Worm (Caenorhabditis elegans): ENCODE measurements around the gene Y45F10D.14.

Y45F10D.14 gene

DNA sequence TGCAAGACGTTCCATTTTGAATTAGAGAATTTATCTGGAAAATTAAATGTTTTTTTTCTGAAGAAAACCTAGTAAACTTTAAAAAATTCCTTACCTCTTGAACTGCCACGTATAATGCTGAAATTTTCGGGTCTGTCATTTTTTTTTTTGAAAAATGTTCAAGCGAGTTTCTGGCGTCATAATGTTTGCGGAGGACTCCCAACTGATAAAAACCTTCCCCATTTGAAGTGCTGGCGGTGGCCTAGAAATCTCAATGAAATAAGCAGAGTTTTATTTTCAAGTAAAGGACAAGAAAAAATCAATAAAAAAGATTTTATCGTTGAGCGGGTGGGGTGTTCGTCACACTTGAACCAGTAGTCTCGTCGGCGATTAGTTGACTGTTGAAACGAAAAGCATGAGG, 20.9 kb downstream of the Y45F10D.14 start, which contains the start of gene icap-1:
TSS of gene icap-1 (minus strand) at position 272 of the 400 bp plus-strand sequence.
- no peak for TF ChIP-seq ztf-29 (GFP tag; IDR thresholded peaks at IDR 0.05)
- no peak for TF ChIP-seq klf-2 (GFP tag; conservative IDR thresholded peaks at IDR 0.05)
- no peak for TF ChIP-seq ztf-23 (GFP tag; IDR thresholded peaks at IDR 0.05)
- no peak for TF ChIP-seq flt-1 (GFP tag; IDR thresholded peaks at IDR 0.05)
- no peak for TF ChIP-seq tab-1 (GFP tag; IDR thresholded peaks at IDR 0.05)
- no peak for TF ChIP-seq med-1 (GFP tag; optimal IDR thresholded peaks at IDR 0.05; ENCODE audit: insufficient read depth)
- TF ChIP-seq T22C8.4 (GFP tag; IDR thresholded peaks at IDR 0.05) = no peak

DNA sequence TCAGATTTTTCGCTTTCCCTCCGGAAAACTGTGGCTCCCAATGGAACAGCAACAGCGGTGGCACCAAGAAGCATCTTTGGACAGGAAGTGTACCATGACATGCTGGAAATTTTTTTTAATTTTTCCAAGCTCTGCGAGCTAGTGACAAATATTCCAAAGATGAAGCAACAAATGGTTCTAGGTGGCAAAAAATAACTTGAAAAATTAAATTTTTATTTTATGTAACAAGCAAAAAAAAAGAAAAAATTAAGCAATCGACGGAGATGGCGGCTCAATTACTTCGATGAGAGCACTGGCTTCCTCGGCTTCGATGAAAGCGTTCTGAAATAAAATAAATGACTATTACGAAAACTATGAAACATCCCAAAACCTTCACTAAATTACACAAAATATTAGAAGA, 22.1 kb downstream of the Y45F10D.14 start, which contains the start of gene lact-9:
TSS of gene lact-9 (minus strand) at position 101 of the 400 bp plus-strand sequence.
- TF ChIP-seq klf-2 (GFP tag; conservative IDR thresholded peaks at IDR 0.05) = no peak
- TF ChIP-seq cog-1 (tag; optimal IDR thresholded peaks at IDR 0.05) = no peak
- no peak for TF ChIP-seq ztf-29 (GFP tag; IDR thresholded peaks at IDR 0.05)
- no peak for TF ChIP-seq med-1 (GFP tag; optimal IDR thresholded peaks at IDR 0.05; ENCODE audit: insufficient read depth)
- no peak for TF ChIP-seq tab-1 (GFP tag; IDR thresholded peaks at IDR 0.05)
- no peak for TF ChIP-seq ref-1 (GFP tag; conservative IDR thresholded peaks at IDR 0.05)
- TF ChIP-seq flt-1 (GFP tag; IDR thresholded peaks at IDR 0.05) = no peak
- no peak for TF ChIP-seq T22C8.4 (GFP tag; IDR thresholded peaks at IDR 0.05)
- no peak for TF ChIP-seq ztf-23 (GFP tag; IDR thresholded peaks at IDR 0.05)

DNA sequence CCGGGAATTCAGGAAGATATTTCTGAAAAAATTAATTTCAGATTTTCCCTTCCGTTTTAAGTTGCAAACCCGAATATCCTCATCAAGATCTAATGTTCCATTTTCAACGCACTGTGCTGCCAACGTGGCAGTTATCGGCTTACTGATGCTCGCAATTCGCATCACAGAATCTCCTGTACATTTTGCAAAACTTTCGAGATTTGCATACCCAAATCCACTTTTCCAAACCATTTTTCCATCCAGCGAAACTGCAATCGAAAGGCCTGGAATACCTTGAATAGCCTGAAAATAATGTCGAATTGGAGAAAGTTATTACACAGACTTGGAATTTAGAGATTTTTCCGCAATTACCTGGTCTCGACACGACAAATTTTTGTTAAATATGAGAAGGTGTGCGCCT, 22.9 kb downstream of the Y45F10D.14 start:
- no peak for TF ChIP-seq T22C8.4 (GFP tag; IDR thresholded peaks at IDR 0.05)
- TF ChIP-seq ztf-29 (GFP tag; IDR thresholded peaks at IDR 0.05) = no peak
- TF ChIP-seq flt-1 (GFP tag; IDR thresholded peaks at IDR 0.05) = no peak
- TF ChIP-seq cog-1 (tag; optimal IDR thresholded peaks at IDR 0.05) = no peak
- TF ChIP-seq ztf-23 (GFP tag; IDR thresholded peaks at IDR 0.05) = no peak
- no peak for TF ChIP-seq klf-2 (GFP tag; conservative IDR thresholded peaks at IDR 0.05)
- no peak for TF ChIP-seq med-1 (GFP tag; optimal IDR thresholded peaks at IDR 0.05; ENCODE audit: insufficient read depth)

ce11 chrIV:13783237-13784012, 24.2 kb downstream of the Y45F10D.14 start, which contains the start of gene iscu-1:
TSS of gene iscu-1 (plus strand) at chrIV:13783962.
- TF ChIP-seq ztf-29 (GFP tag; IDR thresholded peaks at IDR 0.05) = peak; percentile 73; the same call in 1 of the 2 replicates
- no peak for TF ChIP-seq ztf-23 (GFP tag; IDR thresholded peaks at IDR 0.05)

ce11 chrIV:13782319-13782718, 25.3 kb downstream of the Y45F10D.14 start:
- TF ChIP-seq ztf-23 (GFP tag; IDR thresholded peaks at IDR 0.05) (no peak), ztf-29 (GFP tag; IDR thresholded peaks at IDR 0.05) (no peak), med-1 (GFP tag; optimal IDR thresholded peaks at IDR 0.05; ENCODE audit: insufficient read depth) (no peak), cog-1 (tag; optimal IDR thresholded peaks at IDR 0.05) (no peak), T22C8.4 (GFP tag; IDR thresholded peaks at IDR 0.05) (no peak), tab-1 (GFP tag; IDR thresholded peaks at IDR 0.05) (no peak), klf-2 (GFP tag; conservative IDR thresholded peaks at IDR 0.05) (no peak), ref-1 (GFP tag; conservative IDR thresholded peaks at IDR 0.05) (no peak), flt-1 (GFP tag; IDR thresholded peaks at IDR 0.05) (no peak)

- TF ChIP-seq cog-1 (tag; optimal IDR thresholded peaks at IDR 0.05) (no peak), med-1 (GFP tag; optimal IDR thresholded peaks at IDR 0.05; ENCODE audit: insufficient read depth) (no peak), ztf-23 (GFP tag; IDR thresholded peaks at IDR 0.05) (no peak), tab-1 (GFP tag; IDR thresholded peaks at IDR 0.05) (no peak), ref-1 (GFP tag; conservative IDR thresholded peaks at IDR 0.05) (no peak), T22C8.4 (GFP tag; IDR thresholded peaks at IDR 0.05) (no peak), klf-2 (GFP tag; conservative IDR thresholded peaks at IDR 0.05) (no peak), flt-1 (GFP tag; IDR thresholded peaks at IDR 0.05) (no peak)
Measured at ce11 chrIV:13778710-13779109, 28.9 kb downstream of the Y45F10D.14 start, which contains the start of gene gly-10. TSS of gene gly-10 (plus strand) at chrIV:13779096.

DNA sequence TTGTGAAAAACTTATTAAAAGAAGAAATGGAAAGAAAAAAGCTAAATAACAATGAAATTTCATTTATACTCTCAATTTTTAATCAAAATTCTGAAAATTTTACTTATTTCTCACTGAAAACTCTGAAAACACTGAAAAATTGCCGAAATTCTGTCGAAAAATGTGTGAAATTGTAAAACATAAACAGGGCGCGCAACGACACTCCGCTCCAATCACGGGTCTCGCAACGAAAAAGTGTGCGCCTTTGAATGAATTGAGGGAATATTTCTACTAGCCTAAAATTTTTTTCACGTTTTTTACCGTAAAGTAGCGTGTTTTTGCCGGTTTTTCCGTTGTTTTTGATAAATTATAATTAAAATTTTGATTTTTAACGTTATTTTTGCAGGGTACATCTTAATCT, 30.1 kb downstream of the Y45F10D.14 start, which contains the start of gene rpl-18:
TSS of gene rpl-18 (plus strand) at position 386 of the 400 bp plus-strand sequence.
- no peak for TF ChIP-seq klf-2 (GFP tag; conservative IDR thresholded peaks at IDR 0.05)
- TF ChIP-seq med-1 (GFP tag; optimal IDR thresholded peaks at IDR 0.05; ENCODE audit: insufficient read depth) = no peak
- no peak for TF ChIP-seq cog-1 (tag; optimal IDR thresholded peaks at IDR 0.05)
- TF ChIP-seq tab-1 (GFP tag; IDR thresholded peaks at IDR 0.05) = no peak
- TF ChIP-seq flt-1 (GFP tag; IDR thresholded peaks at IDR 0.05) = no peak
- no peak for TF ChIP-seq ztf-23 (GFP tag; IDR thresholded peaks at IDR 0.05)
- no peak for TF ChIP-seq ref-1 (GFP tag; conservative IDR thresholded peaks at IDR 0.05)

ce11 chrIV:13776745-13777144, 30.9 kb downstream of the Y45F10D.14 start:
- TF ChIP-seq med-1 (GFP tag; optimal IDR thresholded peaks at IDR 0.05; ENCODE audit: insufficient read depth) = no peak
- TF ChIP-seq ztf-29 (GFP tag; IDR thresholded peaks at IDR 0.05) = no peak
- no peak for TF ChIP-seq T22C8.4 (GFP tag; IDR thresholded peaks at IDR 0.05)
- no peak for TF ChIP-seq ref-1 (GFP tag; conservative IDR thresholded peaks at IDR 0.05)
- TF ChIP-seq flt-1 (GFP tag; IDR thresholded peaks at IDR 0.05) = no peak

DNA sequence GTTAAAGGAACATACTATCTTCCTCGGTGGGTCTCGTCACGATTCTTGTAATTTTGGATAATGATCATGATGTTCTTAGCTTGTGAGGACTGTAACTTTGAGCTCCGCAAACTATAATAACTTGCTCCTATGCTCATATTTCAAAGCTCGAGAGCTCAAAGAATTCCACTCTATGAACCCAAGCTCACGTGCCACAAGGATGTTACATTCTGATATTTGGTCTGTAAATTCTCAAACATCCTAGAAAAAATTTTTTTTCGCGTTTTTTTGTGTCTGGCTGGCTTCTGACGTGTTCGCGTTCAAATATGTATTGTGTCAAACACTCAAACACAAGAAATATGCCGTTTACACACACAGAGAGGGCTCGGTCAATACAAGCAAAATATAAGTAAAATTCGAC, 31.5 kb downstream of the Y45F10D.14 start, which contains the start of gene Y45F10D.16:
TSS of gene Y45F10D.16 (plus strand) at position 301 of the 400 bp plus-strand sequence.
- no peak for TF ChIP-seq flt-1 (GFP tag; IDR thresholded peaks at IDR 0.05)
- TF ChIP-seq med-1 (GFP tag; optimal IDR thresholded peaks at IDR 0.05; ENCODE audit: insufficient read depth) = no peak
- TF ChIP-seq ztf-29 (GFP tag; IDR thresholded peaks at IDR 0.05) = no peak
- TF ChIP-seq cog-1 (tag; optimal IDR thresholded peaks at IDR 0.05) = no peak
- TF ChIP-seq ztf-23 (GFP tag; IDR thresholded peaks at IDR 0.05) = no peak
- no peak for TF ChIP-seq ref-1 (GFP tag; conservative IDR thresholded peaks at IDR 0.05)
- no peak for TF ChIP-seq klf-2 (GFP tag; conservative IDR thresholded peaks at IDR 0.05)
- TF ChIP-seq tab-1 (GFP tag; IDR thresholded peaks at IDR 0.05) = no peak
- no peak for TF ChIP-seq T22C8.4 (GFP tag; IDR thresholded peaks at IDR 0.05)

DNA sequence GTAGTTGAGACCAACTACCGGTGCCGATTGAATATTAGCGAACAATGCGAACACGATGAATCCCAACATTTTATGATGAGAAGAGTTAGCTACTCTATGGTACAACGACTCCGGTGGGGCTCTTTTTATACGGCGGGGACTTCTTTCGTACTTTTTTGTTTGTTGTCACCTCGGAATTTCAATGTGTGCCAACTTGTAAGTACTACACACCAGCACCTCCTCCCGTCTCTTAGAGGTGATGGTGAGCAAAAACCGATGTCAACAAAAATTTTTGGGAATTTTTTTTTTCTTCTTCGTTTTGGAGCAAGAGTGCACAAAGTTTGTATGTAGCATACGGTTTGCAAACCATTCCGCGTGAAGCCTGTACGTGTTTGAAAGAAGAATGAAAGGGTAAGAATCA, 33.0 kb downstream of the Y45F10D.14 start, which contains the start of gene Y45F10D.2:
TSS of gene Y45F10D.2 (minus strand) at position 101 of the 400 bp plus-strand sequence.
- no peak for TF ChIP-seq ztf-29 (GFP tag; IDR thresholded peaks at IDR 0.05)
- no peak for TF ChIP-seq tab-1 (GFP tag; IDR thresholded peaks at IDR 0.05)
- no peak for TF ChIP-seq ref-1 (GFP tag; conservative IDR thresholded peaks at IDR 0.05)
- no peak for TF ChIP-seq flt-1 (GFP tag; IDR thresholded peaks at IDR 0.05)
